Fruit fly (Drosophila melanogaster) whole organism, pupa: ENCODE results near the gene Eip75B.

ENCODE experiments used
- CG12605 ChIP-seq: fragments of 200-800 bp; sonication (Bioruptor generic); IDR thresholded peaks from 2 replicates; pipeline ENCODE4 v1.3.6; 2022; ENCODE audit warnings: missing biosample characterization, missing genetic modification characterization
- CG9948 ChIP-seq: fragments of 200-800 bp; sonication (Bioruptor generic); optimal IDR thresholded peaks from 2 replicates; lab custom pipeline; 2018; ENCODE audit warnings: missing biosample characterization, mild to moderate bottlenecking, missing genetic modification characterization, moderate library complexity
- EcR ChIP-seq: fragments of 200-800 bp; sonication (Bioruptor generic); optimal IDR thresholded peaks from 3 replicates; lab custom pipeline; 2019; ENCODE audit warnings: missing biosample characterization, missing genetic modification characterization, mild to moderate bottlenecking, moderate library complexity, missing genetic modification reagents
- Ets98B ChIP-seq: fragments of 200-800 bp; sonication (Bioruptor generic); IDR thresholded peaks from 2 replicates; pipeline ENCODE4 v1.3.6; 2022; ENCODE audit warnings: missing biosample characterization, missing genetic modification characterization
- Snoo ChIP-seq: fragments of 200-800 bp; sonication (Bioruptor generic); optimal IDR thresholded peaks from 3 replicates; lab custom pipeline; 2017; ENCODE audit warnings: missing biosample characterization, mild to moderate bottlenecking, missing genetic modification characterization, inconsistent platforms
- rn ChIP-seq: fragments of 200-800 bp; sonication (Bioruptor generic); IDR thresholded peaks from 2 replicates; pipeline ENCODE4 v1.3.6; 2022; ENCODE audit warnings: missing biosample characterization, missing genetic modification characterization

DNA sequence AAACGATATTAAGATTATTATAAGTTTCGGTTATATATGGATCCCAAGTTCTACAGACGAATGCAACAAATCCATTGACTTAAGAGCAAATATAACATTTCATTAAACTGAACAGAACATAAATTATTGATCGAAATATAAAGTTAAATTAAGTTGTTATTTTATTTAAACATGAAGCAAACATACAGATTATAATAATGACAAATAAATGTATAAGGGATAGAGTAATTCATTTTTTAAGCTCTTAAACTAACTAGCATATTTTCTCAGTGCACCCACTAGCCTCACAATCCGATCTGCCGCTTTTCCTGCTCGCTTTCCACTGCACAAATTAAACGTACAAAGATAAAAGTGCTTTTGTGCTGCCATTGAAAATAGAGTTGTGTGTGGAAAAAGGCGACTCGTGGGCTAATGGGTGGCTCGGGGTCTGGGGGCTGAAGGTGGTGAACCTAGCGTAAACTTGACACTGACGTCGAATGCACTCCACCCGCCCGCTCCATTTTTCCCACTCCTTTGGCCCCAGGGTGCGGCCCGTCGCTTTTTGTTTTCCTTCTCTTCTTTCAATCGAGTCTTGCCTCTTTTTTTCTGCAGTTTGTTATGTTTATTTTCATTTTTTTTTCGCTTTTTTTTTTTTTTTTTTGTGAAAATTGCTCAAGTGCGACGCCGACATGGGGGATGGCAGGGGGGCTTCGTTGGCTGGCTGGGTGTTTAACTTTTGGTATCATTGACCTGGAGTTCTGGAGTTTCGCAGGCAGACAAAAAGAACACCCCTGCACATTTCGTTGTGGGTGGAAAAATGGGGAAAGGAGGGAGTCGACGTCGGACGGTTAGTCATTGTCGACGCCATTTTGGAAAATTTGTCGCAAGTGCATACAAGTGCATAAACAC, 15.4 kb upstream of the Eip75B start:
- TF ChIP-seq EcR (peak; percentile 91), CG12605 (peak; percentile 94), Snoo (peak; percentile 42), Ets98B (GFP tag; lab: Robert Waterston, UW) (peak; percentile 57), rn (GFP tag; lab: Robert Waterston, UW) (peak; percentile 17; the same call in 1 of the 2 replicates), CG9948 (tag; lab: Kevin White, UChicago) (peak; percentile 86)
